Fruit fly (Drosophila melanogaster): ENCODE measurements around the gene Las.

dm6 chr3L:20466599-20466998 lies 34.4 kb upstream of the Las start, which contains the start of gene Tdh:
- no peak for TF ChIP-seq Adf1 (GFP tag; IDR thresholded peaks at IDR 0.05)
- no peak for TF ChIP-seq CG14860 (GFP tag; IDR thresholded peaks at IDR 0.05; ENCODE audit: partially characterized antibody)
- no peak for TF ChIP-seq gsb-n (tag; optimal IDR thresholded peaks at IDR 0.05)
- TF ChIP-seq dm (GFP tag; optimal IDR thresholded peaks at IDR 0.05), result no peak
- TF ChIP-seq CG34376 (GFP tag; optimal IDR thresholded peaks at IDR 0.05), result no peak
- TF ChIP-seq nerfin-2 (GFP tag; IDR thresholded peaks at IDR 0.05; ENCODE audit: partially characterized antibody), result no peak
- no peak for TF ChIP-seq Aef1 (GFP tag; IDR thresholded peaks at IDR 0.05)
- no peak for TF ChIP-seq CG18262 (tag; optimal IDR thresholded peaks at IDR 0.05)
- TF ChIP-seq HmgD (GFP tag; optimal IDR thresholded peaks at IDR 0.05), result no peak
- no peak for TF ChIP-seq Poxn (GFP tag; IDR thresholded peaks at IDR 0.05)
- no peak for TF ChIP-seq CG6654 (GFP tag; optimal IDR thresholded peaks at IDR 0.05)
- no peak for TF ChIP-seq vvl (GFP tag; IDR thresholded peaks at IDR 0.05)
- TF ChIP-seq Dip2 (GFP tag; IDR thresholded peaks at IDR 0.05), result no peak

Measured in whole organism, embryonic.